Fruit fly (Drosophila melanogaster): ENCODE measurements around the gene Graf.

Graf gene

dm6 chrX:15709984-15710750, 50.4 kb downstream of the Graf start, which contains the start of the genes CG9281 and CG15601 (continued):
- TF ChIP-seq Taf1 (GFP tag; IDR thresholded peaks at IDR 0.05) (no peak), ci (GFP tag; IDR thresholded peaks at IDR 0.05) (peak; percentile 61; the same call in 1 of the 3 replicates), Ets65A (GFP tag) (peak; percentile 32), CG8478 (optimal IDR thresholded peaks at IDR 0.05) (peak; percentile 93), eve (GFP tag; optimal IDR thresholded peaks at IDR 0.05) (no peak), CG31441 (GFP tag; IDR thresholded peaks at IDR 0.05) (no peak), Usf (GFP tag; optimal IDR thresholded peaks at IDR 0.05) (no peak), Sin3A (optimal IDR thresholded peaks at IDR 0.05) (peak; percentile 23), Dp (GFP tag; optimal IDR thresholded peaks at IDR 0.05) (peak; percentile 38), rib (GFP tag; IDR thresholded peaks at IDR 0.05) (peak; percentile 82; the same call in 1 of the 2 replicates), CG2116 (GFP tag; optimal IDR thresholded peaks at IDR 0.05) (peak; percentile 45), Lhr (GFP tag; optimal IDR thresholded peaks at IDR 0.05) (peak; percentile 54), CG10543 (GFP tag; optimal IDR thresholded peaks at IDR 0.05) (peak; percentile 50), CG7928 (GFP tag; optimal IDR thresholded peaks at IDR 0.05) (no peak), Xbp1 (GFP tag; optimal IDR thresholded peaks at IDR 0.05) (peak; percentile 8), dmrt99B (tag; optimal IDR thresholded peaks at IDR 0.05) (no peak), ro (GFP tag; IDR thresholded peaks at IDR 0.05) (no peak), CG16813 (GFP tag; IDR thresholded peaks at IDR 0.05; ENCODE audit: partially characterized antibody) (peak; percentile 35; the same call in 1 of the 3 replicates), CG3281 (GFP tag; optimal IDR thresholded peaks at IDR 0.05) (no peak), chm (GFP tag; IDR thresholded peaks at IDR 0.05) (peak; percentile 35), gfzf (GFP tag; optimal IDR thresholded peaks at IDR 0.05) (peak; percentile 80), E2f1 (GFP tag; IDR thresholded peaks at IDR 0.05) (peak; percentile 43; the same call in 1 of the 2 replicates), Sry-δ (GFP tag; optimal IDR thresholded peaks at IDR 0.05) (peak; percentile 13), sd (tag; optimal IDR thresholded peaks at IDR 0.05) (no peak), CG3065 (GFP tag; optimal IDR thresholded peaks at IDR 0.05) (no peak), seq (GFP tag; IDR thresholded peaks at IDR 0.05) (0 out of 2 replicates have a peak, but pooled peaks have one; percentile 7), CG1603 (tag; optimal IDR thresholded peaks at IDR 0.05) (peak; percentile 52), CG17612 (GFP tag; IDR thresholded peaks at IDR 0.05) (no peak), CG10431 (GFP tag; optimal IDR thresholded peaks at IDR 0.05) (no peak), Ets97D (GFP tag; optimal IDR thresholded peaks at IDR 0.05) (peak; percentile 22), CG15073 (GFP tag; optimal IDR thresholded peaks at IDR 0.05) (no peak), CG11723 (GFP tag; optimal IDR thresholded peaks at IDR 0.05) (no peak), grau (tag; optimal IDR thresholded peaks at IDR 0.05) (peak; percentile 7), sug (tag; optimal IDR thresholded peaks at IDR 0.05) (peak; percentile 9), Atf3 (GFP tag; optimal IDR thresholded peaks at IDR 0.05) (no peak), Elba2 (GFP tag; optimal IDR thresholded peaks at IDR 0.05) (no peak), CG1832 (GFP tag; optimal IDR thresholded peaks at IDR 0.05) (peak; percentile 41), pfk (GFP tag; optimal IDR thresholded peaks at IDR 0.05) (peak; percentile 89), sim (GFP tag; IDR thresholded peaks at IDR 0.05) (no peak), wor (GFP tag; IDR thresholded peaks at IDR 0.05) (no peak), CoRest (tag; optimal IDR thresholded peaks at IDR 0.05) (no peak), CG14965 (GFP tag; optimal IDR thresholded peaks at IDR 0.05; ENCODE audit: borderline replicate concordance) (no peak), MTF-1 (GFP tag; optimal IDR thresholded peaks at IDR 0.05; ENCODE audit: borderline replicate concordance) (peak; percentile 16), Scr (GFP tag; IDR thresholded peaks at IDR 0.05; ENCODE audit: partially characterized antibody) (peak; percentile 10; the same call in 1 of the 2 replicates), gsb-n (tag; optimal IDR thresholded peaks at IDR 0.05) (no peak), CG31365 (tag; optimal IDR thresholded peaks at IDR 0.05) (no peak), CG15601 (tag; optimal IDR thresholded peaks at IDR 0.05) (peak; percentile 63), crc (GFP tag; optimal IDR thresholded peaks at IDR 0.05) (no peak), hth (optimal IDR thresholded peaks at IDR 0.05) (no peak), wdn (GFP tag; IDR thresholded peaks at IDR 0.05) (no peak)
